Worm (Caenorhabditis elegans): ENCODE results near the gene T02D1.9.

DNA sequence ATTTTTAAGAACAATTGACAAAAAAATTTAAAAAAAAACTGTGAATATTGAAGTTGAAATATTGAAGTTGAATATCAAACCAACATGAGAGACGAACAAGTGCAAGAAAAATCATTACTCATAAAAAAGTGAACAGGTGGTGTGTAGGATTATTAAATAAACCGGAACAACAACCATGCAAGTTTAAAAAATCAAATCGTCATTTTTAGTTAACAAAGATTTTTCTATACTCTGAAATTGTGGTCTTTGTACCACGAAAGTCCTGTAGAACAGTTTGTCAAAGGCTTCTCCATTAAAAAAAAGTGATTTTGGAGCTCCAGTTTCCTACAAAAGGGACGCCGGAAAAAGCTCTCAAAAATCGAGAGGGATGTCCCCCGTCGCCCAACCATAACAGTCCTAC lies 32.6 kb upstream of the T02D1.9 start, which contains the start of gene C06A12.19:
- no peak for TF ChIP-seq hlh-13 (GFP tag; optimal IDR thresholded peaks at IDR 0.05)
- TF ChIP-seq dve-1 (tag; optimal IDR thresholded peaks at IDR 0.05) = no peak
- no peak for TF ChIP-seq che-1 (tag; optimal IDR thresholded peaks at IDR 0.05)
- no peak for TF ChIP-seq elt-2 (tag; optimal IDR thresholded peaks at IDR 0.05)
- no peak for TF ChIP-seq nfya-1 (tag; optimal IDR thresholded peaks at IDR 0.05)
- TF ChIP-seq dmd-4 (tag; optimal IDR thresholded peaks at IDR 0.05; ENCODE audit: borderline replicate concordance) = no peak
- TF ChIP-seq fkh-10 (GFP tag; optimal IDR thresholded peaks at IDR 0.05) = no peak
- TF ChIP-seq pqm-1 (tag; optimal IDR thresholded peaks at IDR 0.05) = no peak
- no peak for TF ChIP-seq unc-55 (GFP tag; optimal IDR thresholded peaks at IDR 0.05)

Measured in whole organism, late embryonic.